Fruit fly (Drosophila melanogaster) whole organism, embryonic: ENCODE data around the gene shv.
A peak's percentile ranks its signal among the peaks of the same experiment; 100 is the strongest.

Experiments used
- B-H1 ChIP-seq: fragments of 200-800 bp; sonication (Bioruptor generic); IDR thresholded peaks from 3 replicates; pipeline ENCODE4 v1.3.6; 2022; ENCODE audit warnings: missing biosample characterization, missing genetic modification characterization
- Bdp1 ChIP-seq: fragments of 200-800 bp; sonication (Bioruptor generic); optimal IDR thresholded peaks from 3 replicates; lab custom pipeline; 2016; ENCODE audit warnings: missing biosample characterization, missing genetic modification characterization
- CG10147 ChIP-seq: fragments of 200-800 bp; sonication (Bioruptor generic); optimal IDR thresholded peaks from 2 replicates; lab custom pipeline; 2019; ENCODE audit warnings: missing biosample characterization, mild to moderate bottlenecking, missing genetic modification characterization, moderate library complexity
- CG10267 ChIP-seq: fragments of 200-800 bp; sonication (Bioruptor generic); optimal IDR thresholded peaks from 2 replicates; lab custom pipeline; 2018; ENCODE audit warnings: missing biosample characterization, mild to moderate bottlenecking, missing genetic modification characterization, moderate library complexity
- CG10274 ChIP-seq: fragments of 200-800 bp; sonication (Bioruptor generic); optimal IDR thresholded peaks from 3 replicates; lab custom pipeline; 2017; ENCODE audit warnings: missing biosample characterization, mild to moderate bottlenecking, missing genetic modification characterization
- CG10565 ChIP-seq: fragments of 200-800 bp; sonication (Bioruptor generic); optimal IDR thresholded peaks from 3 replicates; lab custom pipeline; 2016; ENCODE audit warnings: missing biosample characterization, mild to moderate bottlenecking, missing genetic modification characterization
- CG11247 ChIP-seq: fragments of 200-800 bp; sonication (Bioruptor generic); IDR thresholded peaks from 2 replicates; pipeline ENCODE4 v1.3.6; 2022; ENCODE audit warnings: missing biosample characterization, missing genetic modification characterization
- CG11696 ChIP-seq: fragments of 200-800 bp; sonication (Bioruptor generic); IDR thresholded peaks from 2 replicates; pipeline ENCODE4 v1.3.6; 2022; ENCODE audit warnings: missing biosample characterization, missing genetic modification characterization
- CG14710 ChIP-seq: fragments of 200-800 bp; sonication (Bioruptor generic); optimal IDR thresholded peaks from 3 replicates; lab custom pipeline; 2019; ENCODE audit warnings: missing biosample characterization, mild to moderate bottlenecking, missing genetic modification characterization, moderate library complexity
- CG14965 ChIP-seq: fragments of 200-800 bp; sonication (Bioruptor generic); optimal IDR thresholded peaks from 2 replicates; lab custom pipeline; 2016; ENCODE audit warnings: missing biosample characterization, missing genetic modification characterization, borderline replicate concordance
- CG15696 ChIP-seq: fragments of 200-800 bp; sonication (Bioruptor generic); optimal IDR thresholded peaks from 2 replicates; lab custom pipeline; 2019; ENCODE audit warnings: missing biosample characterization, mild to moderate bottlenecking, missing genetic modification characterization, moderate library complexity
- CG16815 ChIP-seq: fragments of 200-800 bp; sonication (Bioruptor generic); optimal IDR thresholded peaks from 3 replicates; lab custom pipeline; 2017; ENCODE audit warnings: missing biosample characterization, mild to moderate bottlenecking, missing genetic modification characterization
- CG3847 ChIP-seq: fragments of 200-800 bp; sonication (Bioruptor generic); IDR thresholded peaks from 2 replicates; pipeline ENCODE4 v1.3.6; 2022; ENCODE audit warnings: missing biosample characterization, missing genetic modification characterization
- CG7271 ChIP-seq: fragments of 200-800 bp; sonication (Bioruptor generic); optimal IDR thresholded peaks from 2 replicates; lab custom pipeline; 2018; ENCODE audit warnings: missing biosample characterization, mild to moderate bottlenecking, missing genetic modification characterization, moderate library complexity
- CG7372 ChIP-seq: fragments of 200-800 bp; sonication (Bioruptor generic); IDR thresholded peaks from 2 replicates; pipeline ENCODE4 v1.3.6; 2022; ENCODE audit warnings: missing biosample characterization, missing genetic modification characterization
- CG7839 ChIP-seq: fragments of 200-800 bp; sonication (Bioruptor generic); optimal IDR thresholded peaks from 3 replicates; lab custom pipeline; 2018; ENCODE audit warnings: missing biosample characterization, mild to moderate bottlenecking, missing genetic modification characterization, moderate library complexity
- CG8478 ChIP-seq: fragments of >200 bp; optimal IDR thresholded peaks from 2 replicates; lab custom pipeline; 2018
- CG9215 ChIP-seq: fragments of 200-800 bp; sonication (Bioruptor generic); IDR thresholded peaks from 2 replicates; pipeline ENCODE4 v1.3.6; 2022; ENCODE audit warnings: missing biosample characterization, missing genetic modification characterization
- Deaf1 ChIP-seq: fragments of 200-800 bp; optimal IDR thresholded peaks from 3 replicates; lab custom pipeline; 2019; ENCODE audit warnings: missing biosample characterization, mild to moderate bottlenecking, missing genetic modification characterization, moderate library complexity
- GATAe ChIP-seq: fragments of 200-800 bp; sonication (Bioruptor generic); conservative IDR thresholded peaks from 2 replicates; pipeline ENCODE4 v1.3.6; 2022; ENCODE audit warnings: missing biosample characterization, missing genetic modification characterization
- HLH4C ChIP-seq: fragments of 200-800 bp; sonication (Bioruptor generic); IDR thresholded peaks from 3 replicates; pipeline ENCODE4 v1.3.6; 2022; ENCODE audit warnings: missing biosample characterization, missing genetic modification characterization; ENCODE audit not compliant: partially characterized antibody
- HmgZ ChIP-seq: fragments of 200-800 bp; sonication (Bioruptor generic); optimal IDR thresholded peaks from 2 replicates; lab custom pipeline; 2018; ENCODE audit warnings: missing biosample characterization, mild to moderate bottlenecking, missing genetic modification characterization
- MTF-1 ChIP-seq: fragments of 200-800 bp; sonication (Bioruptor generic); optimal IDR thresholded peaks from 2 replicates; lab custom pipeline; 2018; ENCODE audit warnings: missing biosample characterization, mild to moderate bottlenecking, missing genetic modification characterization, borderline replicate concordance
- Mad ChIP-seq: fragments of 200-800 bp; sonication (Bioruptor generic); optimal IDR thresholded peaks from 2 replicates; lab custom pipeline; 2016; ENCODE audit warnings: missing biosample characterization, missing genetic modification characterization
- Myb ChIP-seq: fragments of 200-800 bp; sonication (Bioruptor generic); optimal IDR thresholded peaks from 2 replicates; lab custom pipeline; 2016; ENCODE audit warnings: missing biosample characterization, missing genetic modification characterization
- Scr ChIP-seq: fragments of 200-800 bp; sonication (Bioruptor generic); IDR thresholded peaks from 2 replicates; pipeline ENCODE4 v1.3.6; 2022; ENCODE audit warnings: missing biosample characterization, missing genetic modification characterization; ENCODE audit not compliant: partially characterized antibody
- Vsx1 ChIP-seq: fragments of 200-800 bp; sonication (Bioruptor generic); optimal IDR thresholded peaks from 2 replicates; lab custom pipeline; 2017; ENCODE audit warnings: missing biosample characterization, mild to moderate bottlenecking, missing genetic modification characterization, missing genetic modification reagents
- YL-1 ChIP-seq: fragments of 200-800 bp; sonication (Bioruptor generic); optimal IDR thresholded peaks from 3 replicates; lab custom pipeline; 2017; ENCODE audit warnings: missing biosample characterization, mild to moderate bottlenecking, missing genetic modification characterization
- bab2 ChIP-seq: fragments of 200-800 bp; sonication (Bioruptor generic); optimal IDR thresholded peaks from 2 replicates; lab custom pipeline; 2016; ENCODE audit warnings: missing biosample characterization, missing genetic modification characterization
- chinmo ChIP-seq: fragments of 200-800 bp; sonication (Bioruptor generic); IDR thresholded peaks from 4 replicates; pipeline ENCODE4 v1.3.6; 2022; ENCODE audit warnings: missing biosample characterization, missing genetic modification characterization; ENCODE audit not compliant: partially characterized antibody
- dmrt11E ChIP-seq: fragments of 200-800 bp; sonication (Bioruptor generic); optimal IDR thresholded peaks from 3 replicates; lab custom pipeline; 2018; ENCODE audit warnings: missing biosample characterization, mild to moderate bottlenecking, missing genetic modification characterization, moderate library complexity
- fd3F ChIP-seq: fragments of 200-800 bp; sonication (Bioruptor generic); optimal IDR thresholded peaks from 2 replicates; lab custom pipeline; 2018; ENCODE audit warnings: missing biosample characterization, mild to moderate bottlenecking, missing genetic modification characterization, moderate library complexity
- gem ChIP-seq: fragments of 200-800 bp; sonication (Bioruptor generic); optimal IDR thresholded peaks from 2 replicates; lab custom pipeline; 2019; ENCODE audit warnings: missing biosample characterization, mild to moderate bottlenecking, missing genetic modification characterization, moderate library complexity
- hkb ChIP-seq, 2 experiments: fragments of 200-800 bp in 1 of 2; fragments of >200 bp in 1 of 2; sonication (Bioruptor generic) in 1 of 2; IDR thresholded peaks in 1 of 2; optimal IDR thresholded peaks in 1 of 2; 2 replicates each; pipeline versions ENCODE4 v1.3.6 to Lab custom; 2017 to 2022; ENCODE audit warnings: missing biosample characterization in 1 of 2, missing genetic modification characterization in 1 of 2
- insv ChIP-seq, 2 experiments: fragments of 200-800 bp; sonication (Bioruptor generic); optimal IDR thresholded peaks; 3 replicates each; lab custom pipeline; 2016 to 2018; ENCODE audit warnings: missing biosample characterization in 2 of 2, missing genetic modification characterization in 2 of 2
- knrl ChIP-seq: fragments of 200-800 bp; sonication (Bioruptor generic); IDR thresholded peaks from 3 replicates; pipeline ENCODE4 v1.3.6; 2022; ENCODE audit warnings: missing biosample characterization, missing genetic modification characterization; ENCODE audit not compliant: partially characterized antibody
- lov ChIP-seq, 2 experiments: fragments of 200-800 bp in 1 of 2; fragments of >200 bp in 1 of 2; sonication (Bioruptor generic) in 1 of 2; IDR thresholded peaks in 1 of 2; optimal IDR thresholded peaks in 1 of 2; 2 replicates in 1 of 2; 3 replicates in 1 of 2; pipeline versions ENCODE4 v1.3.6 to Lab custom; 2017 to 2022; ENCODE audit warnings: missing biosample characterization in 1 of 2, missing genetic modification characterization in 1 of 2
- luna ChIP-seq: fragments of 200-800 bp; sonication (Bioruptor generic); optimal IDR thresholded peaks from 2 replicates; lab custom pipeline; 2016; ENCODE audit warnings: missing biosample characterization, missing genetic modification characterization
- otp ChIP-seq: fragments of 200-800 bp; sonication (Bioruptor generic); IDR thresholded peaks from 3 replicates; pipeline ENCODE4, ENCODE4 v1.3.6; 2022; ENCODE audit warnings: missing biosample characterization, missing genetic modification characterization
- pnt ChIP-seq: fragments of 200-800 bp; sonication (Bioruptor generic); optimal IDR thresholded peaks from 3 replicates; lab custom pipeline; 2016; ENCODE audit warnings: missing biosample characterization, missing genetic modification characterization
- pum ChIP-seq: fragments of 200-800 bp; sonication (Bioruptor generic); optimal IDR thresholded peaks from 2 replicates; lab custom pipeline; 2016; ENCODE audit warnings: missing biosample characterization, missing genetic modification characterization
- pzg ChIP-seq: fragments of 200-800 bp; sonication (Bioruptor generic); optimal IDR thresholded peaks from 3 replicates; lab custom pipeline; 2018; ENCODE audit warnings: missing biosample characterization, mild to moderate bottlenecking, missing genetic modification characterization, moderate library complexity
- run ChIP-seq: fragments of 200-800 bp; sonication (Bioruptor generic); optimal IDR thresholded peaks from 3 replicates; lab custom pipeline; 2018; ENCODE audit warnings: missing biosample characterization, mild to moderate bottlenecking, missing genetic modification characterization
- sisA ChIP-seq: fragments of 200-800 bp; sonication (Bioruptor generic); IDR thresholded peaks from 2 replicates; pipeline ENCODE4 v1.3.6; 2022; ENCODE audit warnings: missing biosample characterization, missing genetic modification characterization
- sob ChIP-seq: fragments of 200-800 bp; sonication (Bioruptor generic); IDR thresholded peaks from 2 replicates; pipeline ENCODE4 v1.3.6; 2022; ENCODE audit warnings: missing biosample characterization, missing genetic modification characterization
- stc ChIP-seq: fragments of 200-800 bp; sonication (Bioruptor generic); IDR thresholded peaks from 2 replicates; pipeline ENCODE4 v1.3.6; 2022; ENCODE audit warnings: missing biosample characterization, missing genetic modification characterization

The shv gene

dm6 chr2L:490150-491095 lies 37.5 kb downstream of the shv start (continued):
- TF ChIP-seq Myb (GFP tag; lab: Kevin White, UChicago) (peak; percentile 68), HmgZ (peak; percentile 66), sob (peak; percentile 80), MTF-1 (GFP tag; lab: Kevin White, UChicago) (peak; percentile 66), Scr (GFP tag; lab: Robert Waterston, UW) (peak; percentile 57), chinmo (GFP tag; lab: Robert Waterston, UW) (peak; percentile 81; the same call in 2 of the 4 replicates), CG10274 (no peak), CG10267 (tag; lab: Kevin White, UChicago) (peak; percentile 93), pzg (GFP tag; lab: Kevin White, UChicago) (peak; percentile 90), CG7839 (tag; lab: Kevin White, UChicago) (peak; percentile 63), bab2 (GFP tag; lab: Kevin White, UChicago) (peak; percentile 84), YL-1 (GFP tag; lab: Kevin White, UChicago) (peak; percentile 58), hkb (optimal IDR thresholded peaks at IDR 0.05; lab: Kevin White, UChicago) (peak; percentile 78), hkb (GFP tag; IDR thresholded peaks at IDR 0.05; lab: Robert Waterston, UW) (peak; percentile 60), CG11696 (peak; percentile 64; the same call in 1 of the 2 replicates), otp (peak; percentile 72), pum (GFP tag; lab: Kevin White, UChicago) (peak; percentile 83), HLH4C (GFP tag; lab: Robert Waterston, UW) (peak; percentile 41), B-H1 (GFP tag; lab: Robert Waterston, UW) (no peak; the same call in 1 of the 3 replicates), gem (peak; percentile 58), CG3847 (GFP tag; lab: Robert Waterston, UW) (peak; percentile 79), Vsx1 (GFP tag; lab: Kevin White, UChicago) (peak; percentile 46), run (no peak), sisA (GFP tag; lab: Robert Waterston, UW) (peak; percentile 82), Mad (GFP tag; lab: Kevin White, UChicago) (peak; percentile 59), stc (peak; percentile 62; the same call in 1 of the 2 replicates), insv (GFP tag; optimal IDR thresholded peaks at IDR 0.05; lab: Kevin White, UChicago) (peak; percentile 86 to 96), CG11247 (GFP tag; lab: Robert Waterston, UW) (peak; percentile 79), GATAe (GFP tag; lab: Robert Waterston, UW) (no peak), dmrt11E (tag; lab: Kevin White, UChicago) (peak; percentile 20), Bdp1 (GFP tag; lab: Kevin White, UChicago) (peak; percentile 29), lov (optimal IDR thresholded peaks at IDR 0.05; lab: Kevin White, UChicago) (no peak), lov (GFP tag; IDR thresholded peaks at IDR 0.05; lab: Robert Waterston, UW) (0 out of 3 replicates have a peak, but pooled peaks have one; percentile 48), CG10565 (GFP tag; lab: Kevin White, UChicago) (no peak), CG10147 (GFP tag; lab: Kevin White, UChicago) (peak; percentile 51), CG7271 (peak; percentile 45), CG16815 (GFP tag; lab: Kevin White, UChicago) (peak; percentile 58), Deaf1 (peak; percentile 95), CG15696 (tag; lab: Kevin White, UChicago) (peak; percentile 64), CG8478 (lab: Kevin White, UChicago) (no peak), pnt (GFP tag; lab: Kevin White, UChicago) (peak; percentile 78), knrl (GFP tag; lab: Robert Waterston, UW) (peak; percentile 49; the same call in 1 of the 3 replicates), fd3F (GFP tag; lab: Kevin White, UChicago) (peak; percentile 35), CG9215 (GFP tag; lab: Robert Waterston, UW) (peak; percentile 60; the same call in 1 of the 2 replicates), CG14710 (tag; lab: Kevin White, UChicago) (peak; percentile 64), CG7372 (GFP tag; lab: Robert Waterston, UW) (peak; percentile 62), CG14965 (GFP tag; lab: Kevin White, UChicago) (no peak), luna (peak; percentile 31)
